Worm (Caenorhabditis elegans): Measurements from ENCODE around the gene T11B7.2.

DNA sequence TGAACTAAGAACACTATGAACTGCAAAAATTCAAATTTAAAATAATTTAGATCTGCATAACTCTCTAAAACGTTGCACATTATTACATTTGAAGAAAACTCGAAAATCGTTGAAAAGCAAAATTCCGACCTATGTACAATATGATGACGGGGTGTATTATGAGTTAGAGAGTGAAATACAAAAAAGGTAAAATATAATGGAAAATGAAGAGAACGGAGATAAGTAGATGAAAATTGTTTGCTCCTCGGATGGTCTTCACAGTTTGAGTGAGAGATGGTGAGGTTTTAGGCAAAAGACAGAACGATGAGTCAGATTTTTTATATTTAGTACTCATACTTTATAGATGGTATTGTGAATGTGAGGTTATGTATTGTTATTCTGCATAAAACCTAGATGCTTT lies 37.0 kb downstream of the T11B7.2 start:
- TF ChIP-seq ceh-36 (tag; optimal IDR thresholded peaks at IDR 0.05) (no peak), ama-1 (optimal IDR thresholded peaks at IDR 0.05) (no peak), hmbx-1 (tag; optimal IDR thresholded peaks at IDR 0.05) (no peak), tbx-11 (GFP tag; IDR thresholded peaks at IDR 0.05) (no peak), tbx-37 (GFP tag; conservative IDR thresholded peaks at IDR 0.05) (no peak), sea-1 (GFP tag; conservative IDR thresholded peaks at IDR 0.05) (no peak), aly-1 (tag; optimal IDR thresholded peaks at IDR 0.05) (no peak), B0310.2 (tag; optimal IDR thresholded peaks at IDR 0.05) (no peak), F13C5.2 (tag; optimal IDR thresholded peaks at IDR 0.05) (no peak), ets-7 (tag; optimal IDR thresholded peaks at IDR 0.05) (no peak)

Data from whole organism, early embryonic.